Worm (Caenorhabditis elegans): ENCODE data around the gene C49F5.7.

- no peak for TF ChIP-seq spr-1 (tag; optimal IDR thresholded peaks at IDR 0.05)
- TF ChIP-seq nhr-237 (tag; optimal IDR thresholded peaks at IDR 0.05) = no peak
- no peak for TF ChIP-seq F49E8.2 (tag; optimal IDR thresholded peaks at IDR 0.05; ENCODE audit: borderline replicate concordance)
- TF ChIP-seq aha-1 (tag) = no peak
- TF ChIP-seq zfp-3 (GFP tag; conservative IDR thresholded peaks at IDR 0.05) = no peak
- no peak for TF ChIP-seq ceh-32 (tag; optimal IDR thresholded peaks at IDR 0.05; ENCODE audit: poor library complexity)
- no peak for TF ChIP-seq fos-1 (tag; optimal IDR thresholded peaks at IDR 0.05)
- TF ChIP-seq snpc-4 (tag; optimal IDR thresholded peaks at IDR 0.05) = no peak
- TF ChIP-seq lin-39 (tag; optimal IDR thresholded peaks at IDR 0.05) = no peak
Measured at ce11 chrX:12033937-12034336, 39.4 kb downstream of the C49F5.7 start, which contains the start of gene tsp-20.
